Fruit fly (Drosophila melanogaster) whole organism, embryonic: ENCODE data around the gene east.

Source experiments
- Antp ChIP-seq: fragments of 200-800 bp; sonication (Bioruptor generic); optimal IDR thresholded peaks from 3 replicates; lab custom pipeline; 2016; ENCODE audit warnings: missing biosample characterization, missing genetic modification characterization
- CG10462 ChIP-seq: fragments of 200-800 bp; sonication (Bioruptor generic); optimal IDR thresholded peaks from 2 replicates; lab custom pipeline; 2016; ENCODE audit warnings: missing biosample characterization, missing genetic modification characterization
- CG10979 ChIP-seq: fragments of 200-800 bp; sonication (Bioruptor generic); optimal IDR thresholded peaks from 2 replicates; lab custom pipeline; 2018; ENCODE audit warnings: missing biosample characterization, mild to moderate bottlenecking, missing genetic modification characterization, moderate library complexity
- CG1233 ChIP-seq: fragments of 200-800 bp; sonication (Bioruptor generic); optimal IDR thresholded peaks from 4 replicates; lab custom pipeline; 2018; ENCODE audit warnings: missing biosample characterization, mild to moderate bottlenecking, missing genetic modification characterization
- CG13123 ChIP-seq: fragments of 200-800 bp; sonication (Bioruptor generic); optimal IDR thresholded peaks from 2 replicates; lab custom pipeline; 2016; ENCODE audit warnings: missing biosample characterization, missing genetic modification characterization
- CG15696 ChIP-seq: fragments of 200-800 bp; sonication (Bioruptor generic); optimal IDR thresholded peaks from 2 replicates; lab custom pipeline; 2019; ENCODE audit warnings: missing biosample characterization, mild to moderate bottlenecking, missing genetic modification characterization, moderate library complexity
- CG1603 ChIP-seq: fragments of 200-800 bp; sonication (Bioruptor generic); optimal IDR thresholded peaks from 2 replicates; lab custom pipeline; 2019; ENCODE audit warnings: missing biosample characterization, mild to moderate bottlenecking, missing genetic modification characterization, moderate library complexity
- CG16863 ChIP-seq: fragments of 200-800 bp; sonication (Bioruptor generic); optimal IDR thresholded peaks from 3 replicates; lab custom pipeline; 2016; ENCODE audit warnings: missing biosample characterization, missing genetic modification characterization
- CG17361 ChIP-seq: fragments of 200-800 bp; sonication (Bioruptor generic); IDR thresholded peaks from 3 replicates; pipeline ENCODE4 v1.3.6; 2022; ENCODE audit warnings: missing biosample characterization, missing genetic modification characterization
- CG18619 ChIP-seq: fragments of 200-800 bp; sonication (Bioruptor generic); optimal IDR thresholded peaks from 3 replicates; lab custom pipeline; 2017; ENCODE audit warnings: missing biosample characterization, mild to moderate bottlenecking, missing genetic modification characterization
- CG3281 ChIP-seq: fragments of 200-800 bp; sonication (Bioruptor generic); optimal IDR thresholded peaks from 3 replicates; lab custom pipeline; 2017; ENCODE audit warnings: missing biosample characterization, mild to moderate bottlenecking, missing genetic modification characterization
- CG3407 ChIP-seq: fragments of 200-800 bp; sonication (Bioruptor generic); optimal IDR thresholded peaks from 2 replicates; lab custom pipeline; 2018; ENCODE audit warnings: missing biosample characterization, mild to moderate bottlenecking, missing genetic modification characterization
- CG34376 ChIP-seq: fragments of 200-800 bp; sonication (Bioruptor generic); optimal IDR thresholded peaks from 2 replicates; lab custom pipeline; 2018; ENCODE audit warnings: missing biosample characterization, mild to moderate bottlenecking, missing genetic modification characterization
- CG6689 ChIP-seq: fragments of 200-800 bp; sonication (Bioruptor generic); IDR thresholded peaks from 2 replicates; pipeline ENCODE4 v1.3.6; 2022; ENCODE audit warnings: missing biosample characterization, missing genetic modification characterization
- CG6765 ChIP-seq: fragments of 200-800 bp; sonication (Bioruptor generic); optimal IDR thresholded peaks from 3 replicates; lab custom pipeline; 2017; ENCODE audit warnings: missing biosample characterization, mild to moderate bottlenecking, missing genetic modification characterization
- CG8478 ChIP-seq: fragments of >200 bp; optimal IDR thresholded peaks from 2 replicates; lab custom pipeline; 2018
- CG9609 ChIP-seq: fragments of 200-800 bp; sonication (Bioruptor generic); optimal IDR thresholded peaks from 3 replicates; lab custom pipeline; 2016; ENCODE audit warnings: missing biosample characterization, missing genetic modification characterization
- CG9727 ChIP-seq: fragments of 200-800 bp; sonication (Bioruptor generic); optimal IDR thresholded peaks from 3 replicates; lab custom pipeline; 2017; ENCODE audit warnings: missing biosample characterization, mild to moderate bottlenecking, missing genetic modification characterization
- CoRest ChIP-seq: fragments of 200-800 bp; sonication (Bioruptor generic); optimal IDR thresholded peaks from 3 replicates; lab custom pipeline; 2018; ENCODE audit warnings: missing biosample characterization, mild to moderate bottlenecking, missing genetic modification characterization, moderate library complexity
- D19A ChIP-seq: fragments of 200-800 bp; optimal IDR thresholded peaks from 3 replicates; lab custom pipeline; 2019; ENCODE audit warnings: missing biosample characterization, mild to moderate bottlenecking, missing genetic modification characterization, moderate library complexity
- Dref ChIP-seq: fragments of 200-800 bp; sonication (Bioruptor generic); IDR thresholded peaks from 2 replicates; pipeline ENCODE4 v1.3.6; 2022; ENCODE audit warnings: missing biosample characterization, missing genetic modification characterization
- HmgZ ChIP-seq: fragments of 200-800 bp; sonication (Bioruptor generic); optimal IDR thresholded peaks from 2 replicates; lab custom pipeline; 2018; ENCODE audit warnings: missing biosample characterization, mild to moderate bottlenecking, missing genetic modification characterization
- Hr78 ChIP-seq, 2 experiments: fragments of 200-800 bp in 1 of 2; fragments of >200 bp in 1 of 2; sonication (Bioruptor generic) in 1 of 2; optimal IDR thresholded peaks; 2 replicates each; lab custom pipeline; 2017 to 2019; ENCODE audit warnings: missing biosample characterization in 2 of 2, missing genetic modification characterization in 2 of 2, mild to moderate bottlenecking in 1 of 2, moderate library complexity in 1 of 2
- Jarid2 ChIP-seq: fragments of 200-800 bp; sonication (Bioruptor generic); optimal IDR thresholded peaks from 3 replicates; lab custom pipeline; 2017; ENCODE audit warnings: mild to moderate bottlenecking, missing biosample characterization, missing genetic modification reagents, missing genetic modification characterization
- Lpt ChIP-seq: fragments of >200 bp; optimal IDR thresholded peaks from 2 replicates; lab custom pipeline; 2018; ENCODE audit warnings: missing biosample characterization, missing genetic modification characterization
- Mad ChIP-seq: fragments of 200-800 bp; sonication (Bioruptor generic); optimal IDR thresholded peaks from 2 replicates; lab custom pipeline; 2016; ENCODE audit warnings: missing biosample characterization, missing genetic modification characterization
- NC2α ChIP-seq: fragments of 200-800 bp; sonication (Bioruptor generic); optimal IDR thresholded peaks from 2 replicates; lab custom pipeline; 2016; ENCODE audit warnings: missing biosample characterization, missing genetic modification characterization
- NK7.1 ChIP-seq: fragments of 200-800 bp; sonication (Bioruptor generic); optimal IDR thresholded peaks from 3 replicates; lab custom pipeline; 2016; ENCODE audit warnings: missing biosample characterization, missing genetic modification characterization
- Oaz ChIP-seq: fragments of 200-800 bp; sonication (Bioruptor generic); IDR thresholded peaks from 2 replicates; pipeline ENCODE4 v1.3.6; 2022; ENCODE audit warnings: missing biosample characterization, missing genetic modification characterization
- Tbp ChIP-seq: fragments of >200 bp; optimal IDR thresholded peaks from 2 replicates; lab custom pipeline; 2018; ENCODE audit warnings: missing biosample characterization, missing genetic modification characterization
- aop ChIP-seq: fragments of 200-800 bp; sonication (Bioruptor generic); IDR thresholded peaks from 2 replicates; pipeline ENCODE4 v1.3.6; 2022; ENCODE audit warnings: missing biosample characterization, missing genetic modification characterization
- az2 ChIP-seq: fragments of 200-800 bp; sonication (Bioruptor generic); optimal IDR thresholded peaks from 3 replicates; lab custom pipeline; 2016; ENCODE audit warnings: missing biosample characterization, missing genetic modification characterization
- dan ChIP-seq: fragments of 200-800 bp; sonication (Bioruptor generic); IDR thresholded peaks from 2 replicates; pipeline ENCODE4 v1.3.6; 2022; ENCODE audit warnings: missing biosample characterization, missing genetic modification characterization
- dm ChIP-seq: fragments of 200-800 bp; sonication (Bioruptor generic); optimal IDR thresholded peaks from 3 replicates; lab custom pipeline; 2016; ENCODE audit warnings: missing biosample characterization, missing genetic modification characterization
- fd3F ChIP-seq: fragments of 200-800 bp; sonication (Bioruptor generic); optimal IDR thresholded peaks from 2 replicates; lab custom pipeline; 2018; ENCODE audit warnings: missing biosample characterization, mild to moderate bottlenecking, missing genetic modification characterization, moderate library complexity
- fd64A ChIP-seq: fragments of 200-800 bp; sonication (Bioruptor generic); optimal IDR thresholded peaks from 3 replicates; lab custom pipeline; 2018; ENCODE audit warnings: missing biosample characterization, mild to moderate bottlenecking, missing genetic modification characterization
- fd96Cb ChIP-seq: fragments of 200-800 bp; sonication (Bioruptor generic); optimal IDR thresholded peaks from 2 replicates; lab custom pipeline; 2018; ENCODE audit warnings: missing biosample characterization, mild to moderate bottlenecking, missing genetic modification characterization, moderate library complexity
- gcm2 ChIP-seq: fragments of 200-800 bp; sonication (Bioruptor generic); optimal IDR thresholded peaks from 2 replicates; lab custom pipeline; 2016; ENCODE audit warnings: missing biosample characterization, missing genetic modification characterization
- grn ChIP-seq: fragments of 200-800 bp; sonication (Bioruptor generic); optimal IDR thresholded peaks from 3 replicates; lab custom pipeline; 2017; ENCODE audit warnings: missing biosample characterization, missing genetic modification characterization
- ind ChIP-seq: fragments of 200-800 bp; sonication (Bioruptor generic); optimal IDR thresholded peaks from 3 replicates; lab custom pipeline; 2016; ENCODE audit warnings: missing biosample characterization, missing genetic modification characterization
- lbe ChIP-seq: fragments of 200-800 bp; sonication (Bioruptor generic); optimal IDR thresholded peaks from 2 replicates; lab custom pipeline; 2016; ENCODE audit warnings: missing biosample characterization, mild to moderate bottlenecking, missing genetic modification characterization
- lola ChIP-seq, 3 experiments: fragments of >200 bp in 2 of 3; fragments of 200-800 bp in 1 of 3; sonication (Bioruptor generic) in 1 of 3; optimal IDR thresholded peaks; 2 replicates each; lab custom pipeline; 2017 to 2019; ENCODE audit warnings: missing biosample characterization in 3 of 3, missing genetic modification characterization in 3 of 3, mild to moderate bottlenecking in 1 of 3, moderate library complexity in 1 of 3
- mirr ChIP-seq: fragments of 200-800 bp; sonication (Bioruptor generic); optimal IDR thresholded peaks from 3 replicates; lab custom pipeline; 2018; ENCODE audit warnings: missing biosample characterization, mild to moderate bottlenecking, missing genetic modification characterization
- peb ChIP-seq: fragments of 200-800 bp; sonication (Bioruptor generic); IDR thresholded peaks from 2 replicates; pipeline ENCODE4 v1.3.6; 2022; ENCODE audit warnings: missing biosample characterization, missing genetic modification characterization
- repo ChIP-seq: fragments of 200-800 bp; sonication (Bioruptor generic); optimal IDR thresholded peaks from 2 replicates; lab custom pipeline; 2016; ENCODE audit warnings: missing biosample characterization, missing genetic modification characterization
- seq ChIP-seq: fragments of 200-800 bp; sonication (Bioruptor generic); IDR thresholded peaks from 2 replicates; pipeline ENCODE4 v1.3.6; 2022; ENCODE audit warnings: missing biosample characterization, missing genetic modification characterization
- shn ChIP-seq: fragments of 200-800 bp; sonication (Bioruptor generic); optimal IDR thresholded peaks from 3 replicates; lab custom pipeline; 2016; ENCODE audit warnings: missing biosample characterization, missing genetic modification characterization
- trem ChIP-seq: fragments of 200-800 bp; optimal IDR thresholded peaks from 3 replicates; lab custom pipeline; 2019; ENCODE audit warnings: missing biosample characterization, mild to moderate bottlenecking, missing genetic modification characterization, moderate library complexity
- wdn ChIP-seq: fragments of 200-800 bp; sonication (Bioruptor generic); IDR thresholded peaks from 2 replicates; pipeline ENCODE4 v1.3.6; 2022; ENCODE audit warnings: missing biosample characterization, missing genetic modification characterization
- yki ChIP-seq: fragments of >200 bp; optimal IDR thresholded peaks from 3 replicates; lab custom pipeline; 2018

Gene east

DNA sequence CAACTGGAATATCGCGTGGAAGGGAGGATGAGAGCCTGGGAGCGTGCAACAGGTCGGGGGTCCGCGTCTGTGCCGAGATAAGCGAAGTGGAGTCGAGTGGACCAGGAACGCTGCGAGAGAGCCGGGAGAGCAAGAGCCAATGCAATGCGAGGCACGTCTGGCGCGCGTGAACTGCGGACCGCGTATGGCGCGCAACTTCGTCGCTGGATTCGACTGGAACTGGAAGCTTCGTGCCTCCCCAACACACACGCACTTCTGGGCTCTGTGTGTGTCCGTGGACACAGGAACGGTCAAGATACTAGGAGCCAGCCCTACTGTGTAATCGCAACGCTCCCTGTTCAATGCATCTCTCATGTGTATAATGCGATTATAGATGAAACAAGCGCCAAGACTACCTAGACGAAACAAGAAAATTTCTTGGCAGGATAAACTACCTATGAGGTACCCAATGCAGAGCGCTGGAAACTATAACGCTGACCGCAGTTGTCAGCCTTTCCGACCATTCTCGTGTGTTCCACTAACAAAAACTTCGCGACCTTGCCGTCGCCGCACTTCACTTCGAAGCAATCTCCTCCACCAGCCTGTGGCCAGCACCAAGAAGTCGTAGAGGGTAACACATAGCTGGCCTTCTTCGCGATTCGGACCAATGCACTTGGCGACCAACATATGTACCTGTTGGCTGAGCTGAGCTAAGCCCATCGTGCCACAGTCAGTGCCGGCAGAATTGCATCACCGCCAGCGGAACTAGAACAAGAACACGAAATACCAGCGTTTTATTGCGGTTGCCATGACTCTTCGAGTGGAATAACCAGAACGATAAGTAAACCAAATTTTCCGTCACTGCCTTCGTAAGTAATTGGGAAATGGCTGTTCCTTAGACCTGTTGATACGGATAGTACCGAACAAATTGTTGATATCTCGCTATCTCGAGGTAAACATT is 61.5 kb downstream of the east start, which contains the start of gene Rtca (continued):
- peak; percentile 55 for TF ChIP-seq shn (GFP tag; lab: Kevin White, UChicago)
- TF ChIP-seq CG6765 = peak; percentile 58
- peak; percentile 41 for TF ChIP-seq NK7.1 (GFP tag; lab: Kevin White, UChicago)
- peak; percentile 77 for TF ChIP-seq ind (GFP tag; lab: Kevin White, UChicago)
- TF ChIP-seq Antp = peak; percentile 78
- peak; percentile 68 for TF ChIP-seq CG1603 (tag; lab: Kevin White, UChicago)
- TF ChIP-seq Lpt (GFP tag; lab: Kevin White, UChicago) = no peak
- peak; percentile 18 for TF ChIP-seq gcm2 (GFP tag; lab: Kevin White, UChicago)
- TF ChIP-seq CG8478 (lab: Kevin White, UChicago) = no peak
- TF ChIP-seq Tbp (GFP tag; lab: Kevin White, UChicago) = no peak
- no peak for TF ChIP-seq CG15696 (tag; lab: Kevin White, UChicago)
- peak; percentile 57 for TF ChIP-seq D19A
- peak; percentile 70 for TF ChIP-seq CG18619 (GFP tag; lab: Kevin White, UChicago)
- peak; percentile 6 for TF ChIP-seq Jarid2 (GFP tag; lab: Kevin White, UChicago)
- TF ChIP-seq az2 = peak; percentile 38
- TF ChIP-seq fd64A (GFP tag; lab: Kevin White, UChicago) = no peak
- TF ChIP-seq dm (GFP tag; lab: Kevin White, UChicago) = no peak
- no peak for TF ChIP-seq grn (GFP tag; lab: Kevin White, UChicago)
- no peak for TF ChIP-seq mirr
- peak; percentile 37 for TF ChIP-seq CG34376
- peak; percentile 35 for TF ChIP-seq lbe (GFP tag; lab: Kevin White, UChicago)
- TF ChIP-seq Dref (GFP tag; lab: Robert Waterston, UW) = no peak
- TF ChIP-seq fd3F = peak; percentile 50
- TF ChIP-seq dan (GFP tag; lab: Robert Waterston, UW) = no peak
- peak; percentile 51 for TF ChIP-seq CG16863
- peak; percentile 78 for TF ChIP-seq CG3281
- peak; percentile 35 for TF ChIP-seq Mad (GFP tag; lab: Kevin White, UChicago)
- TF ChIP-seq fd96Cb = peak; percentile 53
- TF ChIP-seq wdn (GFP tag; lab: Robert Waterston, UW) = peak; percentile 56
- peak; percentile 48; the same call in 2 of the 3 replicates for TF ChIP-seq CG17361
- peak; percentile 51 for TF ChIP-seq CG1233 (GFP tag; lab: Kevin White, UChicago)
- TF ChIP-seq CG3407 (GFP tag; lab: Kevin White, UChicago) = peak; percentile 39
- peak in 1 of 3 experiments; percentile 41 for TF ChIP-seq lola (GFP tag; optimal IDR thresholded peaks at IDR 0.05; lab: Kevin White, UChicago)
- peak; percentile 30 for TF ChIP-seq trem
- no peak for TF ChIP-seq aop (GFP tag; lab: Robert Waterston, UW)
- peak; percentile 38 for TF ChIP-seq NC2α (GFP tag; lab: Kevin White, UChicago)
- peak; percentile 70 for TF ChIP-seq CoRest (tag; lab: Kevin White, UChicago)
- TF ChIP-seq CG13123 = peak; percentile 3
- peak; percentile 59 for TF ChIP-seq seq (GFP tag; lab: Robert Waterston, UW)
- peak; percentile 62 for TF ChIP-seq CG9727
- TF ChIP-seq repo = peak; percentile 47
- TF ChIP-seq Oaz (GFP tag; lab: Robert Waterston, UW) = no peak
- TF ChIP-seq CG10979 (tag; lab: Kevin White, UChicago) = peak; percentile 64
- TF ChIP-seq yki (lab: Kevin White, UChicago) = no peak
- no peak for TF ChIP-seq Hr78 (GFP tag; optimal IDR thresholded peaks at IDR 0.05; lab: Kevin White, UChicago)
- no peak for TF ChIP-seq peb (GFP tag; lab: Robert Waterston, UW)
- TF ChIP-seq CG10462 (GFP tag; lab: Kevin White, UChicago) = no peak
- peak; percentile 71 for TF ChIP-seq HmgZ (tag; lab: Kevin White, UChicago)
- peak; percentile 71 for TF ChIP-seq CG6689 (GFP tag; lab: Robert Waterston, UW)
- peak; percentile 74 for TF ChIP-seq CG9609 (GFP tag; lab: Kevin White, UChicago)
